Worm (Caenorhabditis elegans) whole organism, L1 larva: ENCODE results near the gene cky-1.
A peak's percentile ranks its signal among the peaks of the same experiment; 100 is the strongest.

ENCODE experiments used
- C04F5.9 ChIP-seq: sonication (generic microtip); optimal IDR thresholded peaks from 2 replicates; lab custom pipeline; 2016; ENCODE audit warnings: missing genetic modification characterization, missing compliant biosample characterization
- F16B12.6 ChIP-seq: fragments of 150-350 bp; optimal IDR thresholded peaks from 2 replicates; lab custom pipeline; 2014; ENCODE audit warnings: missing biosample characterization, missing genetic modification characterization
- Y116A8C.19 ChIP-seq: sonication (generic microtip); optimal IDR thresholded peaks from 2 replicates; lab custom pipeline; 2016; ENCODE audit warnings: missing compliant biosample characterization, missing genetic modification characterization, borderline replicate concordance
- alr-1 ChIP-seq: fragments of 200-800 bp; sonication (Bioruptor generic); optimal IDR thresholded peaks from 2 replicates; lab custom pipeline; 2018; ENCODE audit warnings: borderline replicate concordance, mild to moderate bottlenecking, missing genetic modification characterization, missing compliant biosample characterization
- aly-2 ChIP-seq: fragments of 150-350 bp; optimal IDR thresholded peaks from 2 replicates; lab custom pipeline; 2014; ENCODE audit warnings: missing biosample characterization, missing genetic modification characterization
- blmp-1 ChIP-seq: fragments of 150-350 bp; optimal IDR thresholded peaks from 2 replicates; lab custom pipeline; 2014; ENCODE audit warnings: missing biosample characterization, missing genetic modification characterization
- ceh-63 ChIP-seq: fragments of 200-800 bp; sonication (Bioruptor generic); optimal IDR thresholded peaks from 2 replicates; lab custom pipeline; 2018; ENCODE audit warnings: mild to moderate bottlenecking, missing genetic modification characterization, missing compliant biosample characterization
- ceh-8 ChIP-seq: fragments of 200-800 bp; sonication (Bioruptor generic); optimal IDR thresholded peaks from 2 replicates; lab custom pipeline; 2018; ENCODE audit warnings: mild to moderate bottlenecking, missing genetic modification characterization, moderate library complexity, missing compliant biosample characterization
- ceh-88 ChIP-seq: fragments of 200-800 bp; sonication (Bioruptor generic); IDR thresholded peaks from 2 replicates; pipeline ENCODE4 v1.3.6; 2022; ENCODE audit warnings: missing genetic modification characterization, missing compliant biosample characterization
- dsc-1 ChIP-seq: sonication (generic microtip); optimal IDR thresholded peaks from 2 replicates; lab custom pipeline; 2016; ENCODE audit warnings: mild to moderate bottlenecking, missing genetic modification characterization, missing compliant biosample characterization
- efl-3 ChIP-seq: fragments of 200-800 bp; sonication (Bioruptor generic); optimal IDR thresholded peaks from 2 replicates; lab custom pipeline; 2018; ENCODE audit warnings: mild to moderate bottlenecking, missing genetic modification characterization, missing compliant biosample characterization
- elt-3 ChIP-seq, 6 experiments: fragments of 150-350 bp in 1 of 6; sonication (generic microtip); optimal IDR thresholded peaks; 2 replicates each; lab custom pipeline; 2017 to 2018; ENCODE audit warnings: missing biosample characterization in 6 of 6, missing genetic modification characterization in 6 of 6, inconsistent platforms in 1 of 6
- fkh-10 ChIP-seq: sonication (generic microtip); optimal IDR thresholded peaks from 2 replicates; lab custom pipeline; 2017; ENCODE audit warnings: missing biosample characterization, missing genetic modification reagents, missing genetic modification characterization
- fkh-8 ChIP-seq: sonication (generic microtip); optimal IDR thresholded peaks from 2 replicates; lab custom pipeline; 2016; ENCODE audit warnings: mild to moderate bottlenecking, missing genetic modification characterization, missing compliant biosample characterization
- fos-1 ChIP-seq: fragments of 150-350 bp; optimal IDR thresholded peaks from 2 replicates; lab custom pipeline; 2014; ENCODE audit warnings: missing biosample characterization, missing genetic modification characterization
- grh-1 ChIP-seq: fragments of 200-800 bp; sonication (Bioruptor generic); IDR thresholded peaks from 2 replicates; pipeline ENCODE4 v1.3.6; 2022; ENCODE audit warnings: missing genetic modification reagents, missing genetic modification characterization, missing compliant biosample characterization
- hpl-2 ChIP-seq: fragments of 150-350 bp; optimal IDR thresholded peaks from 2 replicates; lab custom pipeline; 2014; ENCODE audit warnings: missing biosample characterization, missing genetic modification reagents, missing genetic modification characterization
- jun-1 ChIP-seq: fragments of 150-350 bp; optimal IDR thresholded peaks from 2 replicates; lab custom pipeline; 2014; ENCODE audit warnings: missing biosample characterization, missing genetic modification reagents, missing genetic modification characterization
- lin-13 ChIP-seq: fragments of 150-350 bp; optimal IDR thresholded peaks from 2 replicates; lab custom pipeline; 2014; ENCODE audit warnings: missing biosample characterization, missing genetic modification reagents, missing genetic modification characterization
- lin-14 ChIP-seq: fragments of 200-800 bp; sonication (Bioruptor generic); optimal IDR thresholded peaks from 2 replicates; lab custom pipeline; 2018; ENCODE audit warnings: mild to moderate bottlenecking, missing genetic modification characterization, moderate library complexity, missing compliant biosample characterization
- lin-35 ChIP-seq, 2 experiments: fragments of 150-350 bp; optimal IDR thresholded peaks; 2 replicates each; lab custom pipeline; 2014; ENCODE audit warnings: missing biosample characterization in 2 of 2, missing genetic modification characterization in 2 of 2, missing genetic modification reagents in 2 of 2
- lin-39 ChIP-seq: fragments of 150-350 bp; optimal IDR thresholded peaks from 2 replicates; lab custom pipeline; 2014; ENCODE audit warnings: missing biosample characterization, missing genetic modification reagents, missing genetic modification characterization
- lir-3 ChIP-seq: sonication (generic microtip); optimal IDR thresholded peaks from 2 replicates; lab custom pipeline; 2016; ENCODE audit warnings: mild to moderate bottlenecking, missing genetic modification characterization, moderate library complexity, missing compliant biosample characterization; ENCODE audit not compliant: poor library complexity
- lsy-2 ChIP-seq, 2 experiments: fragments of 150-350 bp; optimal IDR thresholded peaks; 2 replicates each; lab custom pipeline; 2014; ENCODE audit warnings: missing biosample characterization in 2 of 2, missing genetic modification characterization in 2 of 2
- mef-2 ChIP-seq: fragments of 150-350 bp; optimal IDR thresholded peaks from 2 replicates; lab custom pipeline; 2014; ENCODE audit warnings: missing biosample characterization, missing genetic modification characterization
- mep-1 ChIP-seq: fragments of 150-350 bp; optimal IDR thresholded peaks from 2 replicates; lab custom pipeline; 2014; ENCODE audit warnings: missing biosample characterization, missing genetic modification characterization
- nhr-11 ChIP-seq: fragments of 150-350 bp; optimal IDR thresholded peaks from 2 replicates; lab custom pipeline; 2014; ENCODE audit warnings: missing biosample characterization, missing genetic modification characterization
- nhr-19 ChIP-seq: fragments of 200-800 bp; sonication (Bioruptor generic); conservative IDR thresholded peaks from 2 replicates; pipeline ENCODE4 v1.3.6; 2022; ENCODE audit warnings: missing genetic modification characterization, missing compliant biosample characterization
- nhr-20 ChIP-seq: sonication (generic microtip); optimal IDR thresholded peaks from 2 replicates; lab custom pipeline; 2016; ENCODE audit warnings: mild to moderate bottlenecking, missing genetic modification characterization, missing compliant biosample characterization
- nhr-237 ChIP-seq: fragments of 150-350 bp; optimal IDR thresholded peaks from 2 replicates; lab custom pipeline; 2014; ENCODE audit warnings: missing biosample characterization, missing genetic modification characterization
- nhr-28 ChIP-seq: fragments of 150-350 bp; optimal IDR thresholded peaks from 2 replicates; lab custom pipeline; 2014; ENCODE audit warnings: missing biosample characterization, missing genetic modification characterization
- nhr-77 ChIP-seq: fragments of 150-350 bp; optimal IDR thresholded peaks from 2 replicates; lab custom pipeline; 2014; ENCODE audit warnings: missing biosample characterization, missing genetic modification characterization
- nhr-85 ChIP-seq: sonication (generic microtip); peaks from one replicate; lab custom pipeline; 2016; ENCODE audit warnings: missing genetic modification characterization, inconsistent platforms, missing compliant biosample characterization
- nhr-90 ChIP-seq: sonication (generic microtip); optimal IDR thresholded peaks from 2 replicates; lab custom pipeline; 2016; ENCODE audit warnings: mild to moderate bottlenecking, missing genetic modification characterization, missing compliant biosample characterization; ENCODE audit not compliant: poor library complexity
- pax-3 ChIP-seq: fragments of 200-800 bp; sonication (Bioruptor generic); optimal IDR thresholded peaks from 2 replicates; lab custom pipeline; 2018; ENCODE audit warnings: mild to moderate bottlenecking, missing genetic modification characterization, moderate library complexity, missing compliant biosample characterization
- pqm-1 ChIP-seq: sonication (generic microtip); optimal IDR thresholded peaks from 3 replicates; lab custom pipeline; 2017; ENCODE audit warnings: missing biosample characterization, missing genetic modification characterization
- rnt-1 ChIP-seq: sonication (generic microtip); optimal IDR thresholded peaks from 2 replicates; lab custom pipeline; 2016; ENCODE audit warnings: mild to moderate bottlenecking, missing genetic modification characterization, moderate library complexity, missing compliant biosample characterization
- skn-1 ChIP-seq: fragments of 150-350 bp; optimal IDR thresholded peaks from 2 replicates; lab custom pipeline; 2014; ENCODE audit warnings: missing biosample characterization, missing genetic modification characterization
- sox-4 ChIP-seq: sonication (generic microtip); optimal IDR thresholded peaks from 2 replicates; lab custom pipeline; 2016; ENCODE audit warnings: missing genetic modification characterization, missing compliant biosample characterization
- sptf-1 ChIP-seq: fragments of 150-350 bp; optimal IDR thresholded peaks from 2 replicates; lab custom pipeline; 2014; ENCODE audit warnings: missing biosample characterization, missing genetic modification characterization
- unc-30 ChIP-seq: sonication (generic microtip); optimal IDR thresholded peaks from 2 replicates; lab custom pipeline; 2017; ENCODE audit warnings: missing biosample characterization, missing genetic modification characterization
- unc-86 ChIP-seq: sonication (generic microtip); optimal IDR thresholded peaks from 2 replicates; lab custom pipeline; 2016; ENCODE audit warnings: missing genetic modification characterization, missing compliant biosample characterization
- unc-98 ChIP-seq: fragments of 200-800 bp; sonication (Bioruptor generic); IDR thresholded peaks from 2 replicates; pipeline ENCODE4 v1.3.6; 2022; ENCODE audit warnings: missing genetic modification characterization, missing compliant biosample characterization
- vab-15 ChIP-seq: sonication (generic microtip); optimal IDR thresholded peaks from 2 replicates; lab custom pipeline; 2017; ENCODE audit warnings: missing genotype, mild to moderate bottlenecking, missing genetic modification characterization, missing compliant biosample characterization
- xbp-1 ChIP-seq: sonication (generic microtip); optimal IDR thresholded peaks from 2 replicates; lab custom pipeline; 2016; ENCODE audit warnings: missing genetic modification characterization, missing compliant biosample characterization
- zag-1 ChIP-seq: fragments of 150-350 bp; optimal IDR thresholded peaks from 2 replicates; lab custom pipeline; 2014; ENCODE audit warnings: missing biosample characterization, missing genetic modification characterization

cky-1 gene

DNA sequence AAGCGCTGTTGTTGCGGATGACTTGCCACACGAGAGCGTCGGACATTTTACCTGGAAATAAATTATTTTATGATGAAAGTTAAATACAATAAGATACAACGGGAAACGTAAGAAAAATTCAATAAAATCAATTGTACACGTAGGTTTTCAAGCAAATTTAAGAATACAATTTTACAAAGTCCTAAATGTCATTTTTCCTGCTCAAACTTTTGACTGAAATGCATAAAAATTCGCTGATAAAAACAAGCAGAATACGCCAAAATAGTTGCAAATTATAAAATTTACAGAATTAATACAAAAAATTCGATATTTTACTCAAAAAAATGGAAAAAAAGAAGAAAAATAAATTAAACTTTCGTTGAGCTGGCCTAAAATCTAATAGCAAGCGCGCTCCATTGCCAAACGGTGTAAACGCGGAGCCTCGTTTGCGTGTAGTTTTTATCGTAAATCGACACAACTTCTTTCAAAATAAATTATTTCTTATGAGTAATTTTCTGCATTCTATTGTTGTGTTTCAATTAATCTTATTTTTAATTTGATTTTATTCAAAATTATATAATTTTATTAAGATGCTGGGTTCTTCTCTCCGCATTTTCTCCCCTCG lies 8.3 kb upstream of the cky-1 start, which contains the start of the genes rpl-28 and mrpl-49 (continued):
- peak; percentile 94 for TF ChIP-seq fkh-8 (tag; lab: Kevin White, UChicago)
- TF ChIP-seq pqm-1 (tag; lab: Kevin White, UChicago), result no peak
- peak; percentile 86 for TF ChIP-seq pax-3
- no peak for TF ChIP-seq Y116A8C.19 (tag; lab: Kevin White, UChicago)
- peak; percentile 91 to 94 for TF ChIP-seq lsy-2 (tag; optimal IDR thresholded peaks at IDR 0.05; lab: Kevin White, UChicago)
- no peak for TF ChIP-seq sptf-1 (tag; lab: Kevin White, UChicago)
- peak; percentile 82 for TF ChIP-seq nhr-90 (tag; lab: Kevin White, UChicago)
- TF ChIP-seq jun-1 (tag; lab: Kevin White, UChicago), result peak; percentile 71
- TF ChIP-seq lin-35 (GFP tag; optimal IDR thresholded peaks at IDR 0.05; lab: Kevin White, UChicago), result peak; percentile 85 to 92
- peak; percentile 42 for TF ChIP-seq aly-2
- no peak for TF ChIP-seq unc-98 (GFP tag; lab: Robert Waterston, UW)
- peak; percentile 71 for TF ChIP-seq dsc-1 (tag; lab: Kevin White, UChicago)
- TF ChIP-seq vab-15 (tag; lab: Kevin White, UChicago), result no peak
- peak; percentile 71 for TF ChIP-seq lir-3 (tag; lab: Kevin White, UChicago)
- TF ChIP-seq nhr-28, result no peak
- TF ChIP-seq fos-1, result peak; percentile 84
- peak; percentile 89 for TF ChIP-seq xbp-1
- TF ChIP-seq lin-13 (GFP tag; lab: Kevin White, UChicago), result peak; percentile 81
- TF ChIP-seq ceh-88, result peak; percentile 61
- TF ChIP-seq mep-1 (tag; lab: Kevin White, UChicago), result peak; percentile 97
- no peak for TF ChIP-seq ceh-63
- TF ChIP-seq lin-39 (tag; lab: Kevin White, UChicago), result peak; percentile 78
- TF ChIP-seq alr-1 (tag; lab: Kevin White, UChicago), result peak; percentile 1
- no peak for TF ChIP-seq unc-30
- peak; percentile 61 for TF ChIP-seq C04F5.9 (tag; lab: Kevin White, UChicago)
- peak; percentile 21 for TF ChIP-seq sox-4 (tag; lab: Kevin White, UChicago)
- TF ChIP-seq elt-3 (tag; optimal IDR thresholded peaks at IDR 0.05; lab: Kevin White, UChicago), result peak in 4 of 6 experiments; percentile 51 to 92 (median 70)
- peak; percentile 48 for TF ChIP-seq zag-1 (tag; lab: Kevin White, UChicago)
- TF ChIP-seq blmp-1 (tag; lab: Kevin White, UChicago), result peak; percentile 83
- peak; percentile 92 for TF ChIP-seq nhr-20 (tag; lab: Kevin White, UChicago)
- peak; percentile 72 for TF ChIP-seq grh-1 (GFP tag; lab: Robert Waterston, UW)
- TF ChIP-seq nhr-77 (tag; lab: Kevin White, UChicago), result peak; percentile 82
- TF ChIP-seq ceh-8 (GFP tag; lab: Kevin White, UChicago), result peak; percentile 56
- peak; percentile 29 for TF ChIP-seq mef-2 (tag; lab: Kevin White, UChicago)
- TF ChIP-seq rnt-1 (tag; lab: Kevin White, UChicago), result peak; percentile 84
- peak; percentile 72 for TF ChIP-seq unc-86
- peak; percentile 42 for TF ChIP-seq fkh-10 (GFP tag; lab: Kevin White, UChicago)
- TF ChIP-seq hpl-2 (GFP tag; lab: Kevin White, UChicago), result peak; percentile 23
- TF ChIP-seq nhr-11 (tag; lab: Kevin White, UChicago), result no peak
- TF ChIP-seq lin-14 (GFP tag; lab: Kevin White, UChicago), result peak; percentile 95
- TF ChIP-seq nhr-19 (GFP tag; lab: Robert Waterston, UW), result peak; percentile 86
- peak; percentile 62 for TF ChIP-seq F16B12.6 (tag; lab: Kevin White, UChicago)
- no peak for TF ChIP-seq efl-3 (GFP tag; lab: Kevin White, UChicago)
- peak; percentile 65 for TF ChIP-seq nhr-237
- TF ChIP-seq skn-1 (tag; lab: Kevin White, UChicago), result peak; percentile 93
- peak; percentile 93 for TF ChIP-seq nhr-85
